Fruit fly (Drosophila melanogaster): ENCODE measurements around the gene Glyp.
A peak's percentile ranks its signal among the peaks of the same experiment; 100 is the strongest.

Glyp gene

dm6 chr2L:2163568-2163953 lies 32.9 kb downstream of the Glyp start (continued):
- peak; percentile 92 for TF ChIP-seq CG1024 (GFP tag; IDR thresholded peaks at IDR 0.05)
- peak; percentile 45 for TF ChIP-seq CG10147 (GFP tag; optimal IDR thresholded peaks at IDR 0.05)
- TF ChIP-seq CG9727 (GFP tag; optimal IDR thresholded peaks at IDR 0.05) = peak; percentile 95
- TF ChIP-seq Ravus (GFP tag; IDR thresholded peaks at IDR 0.05) = peak; percentile 50
- TF ChIP-seq D19A (tag; optimal IDR thresholded peaks at IDR 0.05) = peak; percentile 86
- TF ChIP-seq grn (GFP tag; optimal IDR thresholded peaks at IDR 0.05) = no peak
- TF ChIP-seq caup (GFP tag; optimal IDR thresholded peaks at IDR 0.05; ENCODE audit: severe bottlenecking) = peak; percentile 77
- peak; percentile 50 for TF ChIP-seq schlank (tag; optimal IDR thresholded peaks at IDR 0.05)
- peak; percentile 95 for TF ChIP-seq H15 (GFP tag; IDR thresholded peaks at IDR 0.05)
- no peak for TF ChIP-seq mld (GFP tag; IDR thresholded peaks at IDR 0.05; ENCODE audit: partially characterized antibody)
- TF ChIP-seq fru (optimal IDR thresholded peaks at IDR 0.05) = no peak
- TF ChIP-seq YL-1 (GFP tag; optimal IDR thresholded peaks at IDR 0.05) = peak; percentile 44
- TF ChIP-seq CG7963 (GFP tag; IDR thresholded peaks at IDR 0.05; ENCODE audit: partially characterized antibody) = no peak
- peak; percentile 41 for TF ChIP-seq CG7745 (tag; optimal IDR thresholded peaks at IDR 0.05)
- peak; percentile 80 for TF ChIP-seq CG12219 (GFP tag; optimal IDR thresholded peaks at IDR 0.05)
- TF ChIP-seq Hey (tag; optimal IDR thresholded peaks at IDR 0.05) = peak; percentile 44
- TF ChIP-seq Mes4 (GFP tag; optimal IDR thresholded peaks at IDR 0.05) = peak; percentile 95
- peak; percentile 39 for TF ChIP-seq luna (GFP tag; optimal IDR thresholded peaks at IDR 0.05)
- peak; percentile 87 for TF ChIP-seq ssp (GFP tag; IDR thresholded peaks at IDR 0.05)
- peak; percentile 67; the same call in 1 of the 2 replicates for TF ChIP-seq MBD-R2 (GFP tag; IDR thresholded peaks at IDR 0.05)
- peak; percentile 82; the same call in 2 of the 3 replicates for TF ChIP-seq sr (GFP tag; IDR thresholded peaks at IDR 0.05)
- TF ChIP-seq Aef1 (GFP tag; IDR thresholded peaks at IDR 0.05) = peak; percentile 89
- no peak for TF ChIP-seq prd (optimal IDR thresholded peaks at IDR 0.05)
- TF ChIP-seq prd (GFP tag; IDR thresholded peaks at IDR 0.05) = peak; percentile 98
- peak; percentile 83 for TF ChIP-seq Lhr (GFP tag; optimal IDR thresholded peaks at IDR 0.05)
- TF ChIP-seq danr (GFP tag; IDR thresholded peaks at IDR 0.05) = peak; percentile 84
- peak; percentile 83 for TF ChIP-seq dimm (GFP tag; IDR thresholded peaks at IDR 0.05)
- peak; percentile 83 for TF ChIP-seq CG17385 (GFP tag; optimal IDR thresholded peaks at IDR 0.05)
- TF ChIP-seq Ets65A (GFP tag) = peak; percentile 99
- TF ChIP-seq CG2199 (GFP tag; IDR thresholded peaks at IDR 0.05) = peak; percentile 95
- no peak for TF ChIP-seq pfk (GFP tag; optimal IDR thresholded peaks at IDR 0.05)
- no peak for TF ChIP-seq knrl (GFP tag; IDR thresholded peaks at IDR 0.05; ENCODE audit: partially characterized antibody)
- peak; percentile 81 for TF ChIP-seq pho (GFP tag; optimal IDR thresholded peaks at IDR 0.05)
- TF ChIP-seq cad (GFP tag; optimal IDR thresholded peaks at IDR 0.05) = peak; percentile 29
- TF ChIP-seq CG4404 (GFP tag; IDR thresholded peaks at IDR 0.05) = peak; percentile 96
- no peak for TF ChIP-seq h (optimal IDR thresholded peaks at IDR 0.05)
- no peak for TF ChIP-seq CG8478 (optimal IDR thresholded peaks at IDR 0.05)
- TF ChIP-seq aop (GFP tag; IDR thresholded peaks at IDR 0.05) = peak; percentile 97
- TF ChIP-seq CG5245 (GFP tag; optimal IDR thresholded peaks at IDR 0.05) = peak; percentile 79
- TF ChIP-seq ac (GFP tag; optimal IDR thresholded peaks at IDR 0.05) = peak; percentile 90
- TF ChIP-seq ara (GFP tag; IDR thresholded peaks at IDR 0.05) = peak; percentile 97
- TF ChIP-seq CG4730 (GFP tag; IDR thresholded peaks at IDR 0.05) = peak; percentile 86
- TF ChIP-seq CG1233 (GFP tag; optimal IDR thresholded peaks at IDR 0.05) = peak; percentile 87
- TF ChIP-seq Stat92E (GFP tag; optimal IDR thresholded peaks at IDR 0.05) = peak in 1 of 3 experiments; percentile 81
- TF ChIP-seq CG10959 (GFP tag; IDR thresholded peaks at IDR 0.05) = peak; percentile 98
- no peak for TF ChIP-seq cg (GFP tag; optimal IDR thresholded peaks at IDR 0.05)
- TF ChIP-seq CG3281 (GFP tag; optimal IDR thresholded peaks at IDR 0.05) = peak; percentile 62
- TF ChIP-seq HHEX (GFP tag; optimal IDR thresholded peaks at IDR 0.05) = peak; percentile 80
- TF ChIP-seq HLH54F (GFP tag; optimal IDR thresholded peaks at IDR 0.05) = peak; percentile 85
- TF ChIP-seq Fer3 (tag; optimal IDR thresholded peaks at IDR 0.05) = peak; percentile 73
- TF ChIP-seq p53 (GFP tag; optimal IDR thresholded peaks at IDR 0.05) = peak; percentile 49
- peak; percentile 39 for TF ChIP-seq ftz-f1 (GFP tag; optimal IDR thresholded peaks at IDR 0.05)
- TF ChIP-seq CG6654 (GFP tag; optimal IDR thresholded peaks at IDR 0.05) = peak; percentile 70
